Fruit fly (Drosophila melanogaster): ENCODE results near the gene Grip.

Grip gene

DNA sequence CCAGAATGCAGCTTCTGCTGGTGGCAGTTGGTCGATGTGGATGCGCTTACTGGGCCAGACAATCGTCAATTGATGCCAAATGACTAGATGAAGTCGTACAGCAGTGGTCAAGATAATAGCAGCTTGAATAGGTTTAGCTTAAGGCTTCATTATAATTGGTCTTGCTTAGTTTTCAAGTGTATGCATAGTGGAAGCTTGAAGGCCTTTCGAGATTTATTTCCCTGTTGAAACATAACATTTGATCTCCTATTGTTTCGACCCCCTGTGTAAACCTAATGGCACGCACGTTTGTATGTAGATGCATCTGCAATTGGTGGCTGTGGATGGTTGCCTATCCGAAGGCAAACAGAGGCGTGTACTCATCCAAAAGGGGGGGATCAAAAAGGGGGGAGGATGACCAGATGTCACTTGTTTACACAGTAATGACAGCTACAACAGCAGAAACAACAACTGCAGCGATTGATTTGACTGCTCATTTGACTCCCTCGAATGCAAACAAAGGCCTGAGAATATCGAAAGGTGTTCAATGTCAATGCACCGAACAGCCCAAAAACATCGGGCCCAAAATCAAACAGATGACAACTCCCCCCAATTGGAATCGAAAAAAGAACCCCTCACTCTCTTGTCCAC is 2.1 kb downstream of the Grip start:
- no peak for TF ChIP-seq pad (GFP tag; optimal IDR thresholded peaks at IDR 0.05)
- TF ChIP-seq Mnt (GFP tag; optimal IDR thresholded peaks at IDR 0.05): no peak
- TF ChIP-seq CG7101 (tag; optimal IDR thresholded peaks at IDR 0.05): no peak
- TF ChIP-seq CG14711 (tag; optimal IDR thresholded peaks at IDR 0.05): no peak
- TF ChIP-seq Clk (GFP tag; optimal IDR thresholded peaks at IDR 0.05): no peak
- TF ChIP-seq CG11617 (GFP tag; optimal IDR thresholded peaks at IDR 0.05): no peak
- no peak for TF ChIP-seq CG5204 (GFP tag; optimal IDR thresholded peaks at IDR 0.05)
- TF ChIP-seq ovo (GFP tag; optimal IDR thresholded peaks at IDR 0.05): no peak
- TF ChIP-seq kay (GFP tag; ENCODE audit: borderline replicate concordance): no peak
- no peak for TF ChIP-seq cic (GFP tag; optimal IDR thresholded peaks at IDR 0.05)
- no peak for TF ChIP-seq Hr96 (GFP tag; optimal IDR thresholded peaks at IDR 0.05)
- no peak for TF ChIP-seq CG7045 (GFP tag; optimal IDR thresholded peaks at IDR 0.05)
- TF ChIP-seq cnc (optimal IDR thresholded peaks at IDR 0.05): no peak
- no peak for TF ChIP-seq CG1620 (GFP tag; optimal IDR thresholded peaks at IDR 0.05)
- no peak for TF ChIP-seq Crg-1 (GFP tag; optimal IDR thresholded peaks at IDR 0.05)
- TF ChIP-seq CG12768 (GFP tag; optimal IDR thresholded peaks at IDR 0.05): no peak
- TF ChIP-seq tj (GFP tag; optimal IDR thresholded peaks at IDR 0.05): no peak

DNA sequence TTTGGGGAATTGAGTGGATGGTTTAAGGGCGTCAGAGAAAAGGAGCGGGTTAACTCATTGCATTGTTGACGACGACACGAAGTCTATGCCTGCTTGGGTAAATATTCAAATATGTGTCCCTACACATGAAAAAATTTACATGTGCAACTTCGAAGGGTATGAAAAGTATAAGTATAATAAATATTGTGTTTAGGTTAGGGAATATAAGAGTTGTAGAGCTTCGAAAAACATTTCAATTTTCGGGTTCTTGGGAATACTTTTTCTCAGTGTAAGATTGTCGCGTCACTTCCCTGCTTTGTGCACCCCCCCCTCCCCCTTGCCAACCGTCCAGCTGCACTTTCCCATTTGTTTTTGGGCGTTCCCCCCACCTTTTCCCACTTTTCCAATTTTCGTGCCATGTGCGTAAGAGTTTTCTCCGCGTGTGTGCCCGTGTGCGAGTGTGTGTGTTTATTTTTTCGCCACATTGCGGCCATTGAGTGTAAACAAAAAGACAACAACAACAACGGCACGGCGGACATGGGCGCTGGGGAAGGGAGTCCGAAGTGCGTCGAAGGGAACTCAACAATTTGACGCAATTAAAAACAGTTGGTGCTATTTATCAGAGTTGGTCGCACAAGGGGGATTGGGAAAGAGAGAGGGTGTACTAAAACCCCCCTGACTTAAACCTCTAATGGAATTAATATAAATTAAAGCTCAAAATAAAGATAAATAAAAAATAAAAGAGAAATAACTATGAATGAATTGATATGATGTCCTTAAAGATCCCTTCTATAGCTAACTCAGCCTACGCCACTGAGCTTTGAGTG is 4.0 kb downstream of the Grip start:
- TF ChIP-seq toe (GFP tag; optimal IDR thresholded peaks at IDR 0.05): no peak
- no peak for TF ChIP-seq CG11617 (GFP tag; optimal IDR thresholded peaks at IDR 0.05)

DNA sequence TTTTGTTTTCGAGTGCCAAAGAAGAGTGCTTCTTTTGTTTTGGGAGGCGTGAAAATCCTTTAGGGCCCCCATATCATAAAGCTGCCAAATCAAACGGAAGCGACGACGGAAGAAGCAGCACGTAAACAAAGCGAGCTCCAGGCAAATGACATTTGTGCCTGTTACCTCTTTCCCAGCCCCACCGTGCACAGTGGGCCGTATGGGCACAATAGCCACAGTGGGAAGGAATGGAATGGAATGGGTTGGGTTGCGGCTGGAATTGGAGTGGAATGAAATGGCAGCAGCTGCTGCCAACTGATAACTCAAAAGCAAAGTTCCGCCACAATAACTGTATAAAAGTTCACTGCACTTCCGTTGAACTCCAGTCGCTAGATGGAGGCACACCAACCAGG is 4.6 kb downstream of the Grip start:
- TF ChIP-seq Hr96 (GFP tag; optimal IDR thresholded peaks at IDR 0.05) (no peak), CG5204 (GFP tag; optimal IDR thresholded peaks at IDR 0.05) (no peak), cnc (optimal IDR thresholded peaks at IDR 0.05) (no peak), ovo (GFP tag; optimal IDR thresholded peaks at IDR 0.05) (no peak), Mnt (GFP tag; optimal IDR thresholded peaks at IDR 0.05) (no peak), Crg-1 (GFP tag; optimal IDR thresholded peaks at IDR 0.05) (no peak), pad (GFP tag; optimal IDR thresholded peaks at IDR 0.05) (no peak), CG11617 (GFP tag; optimal IDR thresholded peaks at IDR 0.05) (no peak), cic (GFP tag; optimal IDR thresholded peaks at IDR 0.05) (no peak), CG1620 (GFP tag; optimal IDR thresholded peaks at IDR 0.05) (no peak), CG14711 (tag; optimal IDR thresholded peaks at IDR 0.05) (no peak), CG7101 (tag; optimal IDR thresholded peaks at IDR 0.05) (no peak), kay (GFP tag; ENCODE audit: borderline replicate concordance) (no peak), toe (GFP tag; optimal IDR thresholded peaks at IDR 0.05) (no peak), CG12768 (GFP tag; optimal IDR thresholded peaks at IDR 0.05) (no peak), bab1 (GFP tag; optimal IDR thresholded peaks at IDR 0.05) (no peak), tj (GFP tag; optimal IDR thresholded peaks at IDR 0.05) (no peak), CG7045 (GFP tag; optimal IDR thresholded peaks at IDR 0.05) (no peak), CG33017 (tag; optimal IDR thresholded peaks at IDR 0.05) (no peak), Clk (GFP tag; optimal IDR thresholded peaks at IDR 0.05) (no peak)

DNA sequence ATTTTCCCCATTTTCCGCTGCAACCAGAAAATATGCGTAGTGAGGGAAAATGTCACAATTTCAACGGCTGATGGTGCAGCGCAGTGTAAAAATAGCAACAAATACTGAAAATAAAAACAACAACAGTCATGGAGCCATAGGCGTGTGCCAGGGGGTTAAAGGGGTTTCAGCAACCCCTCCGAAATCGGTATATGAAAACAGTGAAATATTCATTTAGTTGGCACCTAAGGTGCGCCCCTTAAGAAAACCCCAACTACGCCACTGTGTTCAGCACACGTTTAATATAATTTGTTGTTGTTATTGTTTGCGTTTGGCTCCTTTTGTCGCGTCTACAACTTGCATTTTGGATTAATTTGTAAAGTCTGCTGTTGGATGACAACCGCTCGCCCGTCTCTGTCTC is 6.0 kb downstream of the Grip start:
- TF ChIP-seq toe (GFP tag; optimal IDR thresholded peaks at IDR 0.05) (no peak), CG12768 (GFP tag; optimal IDR thresholded peaks at IDR 0.05) (no peak), CG11617 (GFP tag; optimal IDR thresholded peaks at IDR 0.05) (no peak), CG33017 (tag; optimal IDR thresholded peaks at IDR 0.05) (no peak), tj (GFP tag; optimal IDR thresholded peaks at IDR 0.05) (no peak), CG14711 (tag; optimal IDR thresholded peaks at IDR 0.05) (no peak), pad (GFP tag; optimal IDR thresholded peaks at IDR 0.05) (no peak), CG5204 (GFP tag; optimal IDR thresholded peaks at IDR 0.05) (no peak), Crg-1 (GFP tag; optimal IDR thresholded peaks at IDR 0.05) (no peak), bab1 (GFP tag; optimal IDR thresholded peaks at IDR 0.05) (no peak), cic (GFP tag; optimal IDR thresholded peaks at IDR 0.05) (no peak), ovo (GFP tag; optimal IDR thresholded peaks at IDR 0.05) (no peak), Clk (GFP tag; optimal IDR thresholded peaks at IDR 0.05) (no peak), kay (GFP tag; ENCODE audit: borderline replicate concordance) (no peak), cnc (optimal IDR thresholded peaks at IDR 0.05) (no peak), CG7045 (GFP tag; optimal IDR thresholded peaks at IDR 0.05) (no peak), Hr96 (GFP tag; optimal IDR thresholded peaks at IDR 0.05) (no peak), CG1620 (GFP tag; optimal IDR thresholded peaks at IDR 0.05) (no peak), CG7101 (tag; optimal IDR thresholded peaks at IDR 0.05) (no peak)

DNA sequence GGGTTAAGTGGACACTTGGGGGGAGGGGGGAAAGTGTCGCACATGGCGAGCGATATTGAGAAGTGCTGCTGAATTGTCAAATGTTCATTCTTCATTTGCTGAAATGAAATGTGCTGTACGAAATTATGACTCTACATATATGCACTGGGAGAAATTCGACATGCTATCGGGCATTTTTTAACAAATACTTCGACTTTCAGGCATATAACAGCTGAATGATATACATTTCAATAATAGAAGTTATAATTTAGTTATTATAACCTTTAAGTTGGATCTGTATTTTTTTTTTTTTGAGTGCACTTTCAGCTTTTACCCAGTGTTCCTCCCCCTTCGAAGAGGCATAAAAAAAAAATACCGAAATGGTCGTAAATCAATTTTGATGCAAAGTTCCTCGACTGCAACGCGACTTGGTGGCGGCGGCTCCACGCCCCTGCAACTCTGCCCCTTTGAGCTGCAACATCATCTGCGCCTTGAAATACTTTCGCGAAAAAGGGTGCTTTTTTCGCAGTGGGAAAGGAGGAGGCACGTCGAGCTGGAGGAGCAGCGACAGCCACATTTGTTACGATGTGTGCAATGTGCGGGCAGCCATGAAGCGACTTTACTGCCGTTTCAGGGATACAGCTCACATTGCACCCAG is 7.4 kb downstream of the Grip start:
- TF ChIP-seq CG7045 (GFP tag; optimal IDR thresholded peaks at IDR 0.05) (no peak), CG11617 (GFP tag; optimal IDR thresholded peaks at IDR 0.05) (no peak), Crg-1 (GFP tag; optimal IDR thresholded peaks at IDR 0.05) (no peak), Clk (GFP tag; optimal IDR thresholded peaks at IDR 0.05) (no peak), ovo (GFP tag; optimal IDR thresholded peaks at IDR 0.05) (no peak), CG7101 (tag; optimal IDR thresholded peaks at IDR 0.05) (no peak), pad (GFP tag; optimal IDR thresholded peaks at IDR 0.05) (no peak), toe (GFP tag; optimal IDR thresholded peaks at IDR 0.05) (no peak), Mnt (GFP tag; optimal IDR thresholded peaks at IDR 0.05) (no peak), Hr96 (GFP tag; optimal IDR thresholded peaks at IDR 0.05) (no peak), kay (GFP tag; ENCODE audit: borderline replicate concordance) (no peak), CG33017 (tag; optimal IDR thresholded peaks at IDR 0.05) (no peak), CG12768 (GFP tag; optimal IDR thresholded peaks at IDR 0.05) (no peak), bab1 (GFP tag; optimal IDR thresholded peaks at IDR 0.05) (no peak), CG5204 (GFP tag; optimal IDR thresholded peaks at IDR 0.05) (no peak), CG1620 (GFP tag; optimal IDR thresholded peaks at IDR 0.05) (no peak)
